Fruit fly (Drosophila melanogaster): ENCODE data around the gene Tet.

DNA sequence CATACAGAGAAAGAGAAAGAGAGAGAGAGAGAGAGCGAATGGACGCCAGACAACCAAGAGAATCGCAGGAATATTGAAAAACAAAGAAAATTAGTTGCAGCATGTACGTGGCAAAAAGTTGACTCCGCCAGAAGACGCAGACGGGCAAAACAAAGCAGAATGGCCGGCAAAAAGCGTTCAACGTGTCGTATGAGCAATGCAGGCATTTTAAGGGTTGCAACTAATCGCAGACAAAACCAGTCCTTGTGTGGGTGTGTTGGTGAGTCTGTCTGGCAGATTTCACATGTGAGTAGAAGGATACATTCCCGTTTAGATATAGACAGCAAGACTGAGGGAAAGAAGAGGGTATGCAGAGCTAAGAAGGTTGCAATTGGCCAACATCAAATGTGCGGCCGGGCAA is 34.5 kb downstream of the Tet start:
- no peak for TF ChIP-seq psq (optimal IDR thresholded peaks at IDR 0.05)
- TF ChIP-seq insv (optimal IDR thresholded peaks at IDR 0.05) = no peak

All from Kc167 (cell line).